Worm (Caenorhabditis elegans) whole organism, early embryonic: ENCODE data around the gene ZK813.1.

Experiments
- ama-1 ChIP-seq: fragments of 150-350 bp; optimal IDR thresholded peaks from 2 replicates; lab custom pipeline; 2014
- ceh-13 ChIP-seq: fragments of 200-800 bp; sonication (Bioruptor generic); optimal IDR thresholded peaks from 2 replicates; lab custom pipeline; 2018; ENCODE audit warnings: mild to moderate bottlenecking, missing genetic modification characterization, missing compliant biosample characterization
- sea-1 ChIP-seq: fragments of 200-800 bp; sonication (Bioruptor generic); conservative IDR thresholded peaks from 2 replicates; pipeline ENCODE4 v1.3.6; 2022; ENCODE audit warnings: missing genetic modification characterization, missing compliant biosample characterization
- tbx-11 ChIP-seq: fragments of 200-800 bp; sonication (Bioruptor generic); IDR thresholded peaks from 2 replicates; pipeline ENCODE4 v1.3.6; 2022; ENCODE audit warnings: missing genetic modification characterization, missing compliant biosample characterization

ce11 chrX:3464309-3465038, 18.4 kb downstream of the ZK813.1 start:
- TF ChIP-seq sea-1 (no peak), ceh-13 (GFP tag; lab: Kevin White, UChicago) (no peak), ama-1 (lab: Kevin White, UChicago) (no peak), tbx-11 (GFP tag; lab: Robert Waterston, UW) (no peak)
